Worm (Caenorhabditis elegans) whole organism, L1 larva: Measurements from ENCODE around the gene ZC262.4.
A peak's percentile ranks its signal among the peaks of the same experiment; 100 is the strongest.
"Not testable (repeated sequence)": the region's sequence is repeated elsewhere in the genome, so short reads cannot be mapped to it uniquely, and the experiment has no call there.

ENCODE experiments used
- C04F5.9 ChIP-seq: sonication (generic microtip); optimal IDR thresholded peaks from 2 replicates; lab custom pipeline; 2016; ENCODE audit warnings: missing genetic modification characterization, missing compliant biosample characterization
- F16B12.6 ChIP-seq: fragments of 150-350 bp; optimal IDR thresholded peaks from 2 replicates; lab custom pipeline; 2014; ENCODE audit warnings: missing biosample characterization, missing genetic modification characterization
- Y116A8C.19 ChIP-seq: sonication (generic microtip); optimal IDR thresholded peaks from 2 replicates; lab custom pipeline; 2016; ENCODE audit warnings: missing compliant biosample characterization, missing genetic modification characterization, borderline replicate concordance
- ama-1 ChIP-seq: fragments of 150-350 bp; optimal IDR thresholded peaks from 2 replicates; lab custom pipeline; 2014
- blmp-1 ChIP-seq: fragments of 150-350 bp; optimal IDR thresholded peaks from 2 replicates; lab custom pipeline; 2014; ENCODE audit warnings: missing biosample characterization, missing genetic modification characterization
- ceh-8 ChIP-seq: fragments of 200-800 bp; sonication (Bioruptor generic); optimal IDR thresholded peaks from 2 replicates; lab custom pipeline; 2018; ENCODE audit warnings: mild to moderate bottlenecking, missing genetic modification characterization, moderate library complexity, missing compliant biosample characterization
- ceh-82 ChIP-seq, 3 experiments: fragments of 150-350 bp in 1 of 3; sonication (generic microtip) in 2 of 3; optimal IDR thresholded peaks; 2 replicates each; lab custom pipeline; 2014 to 2017; ENCODE audit warnings: missing biosample characterization in 3 of 3, missing genetic modification characterization in 3 of 3
- ceh-88 ChIP-seq: fragments of 200-800 bp; sonication (Bioruptor generic); IDR thresholded peaks from 2 replicates; pipeline ENCODE4 v1.3.6; 2022; ENCODE audit warnings: missing genetic modification characterization, missing compliant biosample characterization
- ceh-90 ChIP-seq: sonication (generic microtip); optimal IDR thresholded peaks from 2 replicates; lab custom pipeline; 2016; ENCODE audit warnings: missing genetic modification characterization, missing compliant biosample characterization
- efl-3 ChIP-seq: fragments of 200-800 bp; sonication (Bioruptor generic); optimal IDR thresholded peaks from 2 replicates; lab custom pipeline; 2018; ENCODE audit warnings: mild to moderate bottlenecking, missing genetic modification characterization, missing compliant biosample characterization
- egl-13 ChIP-seq: sonication (generic microtip); optimal IDR thresholded peaks from 2 replicates; lab custom pipeline; 2016; ENCODE audit warnings: missing genotype, missing genetic modification reagents, missing genetic modification characterization, missing compliant biosample characterization
- elt-3 ChIP-seq, 6 experiments: fragments of 150-350 bp in 1 of 6; sonication (generic microtip); optimal IDR thresholded peaks; 2 replicates each; lab custom pipeline; 2017 to 2018; ENCODE audit warnings: missing biosample characterization in 6 of 6, missing genetic modification characterization in 6 of 6, inconsistent platforms in 1 of 6
- grh-1 ChIP-seq: fragments of 200-800 bp; sonication (Bioruptor generic); IDR thresholded peaks from 2 replicates; pipeline ENCODE4 v1.3.6; 2022; ENCODE audit warnings: missing genetic modification reagents, missing genetic modification characterization, missing compliant biosample characterization
- hpl-2 ChIP-seq: fragments of 150-350 bp; optimal IDR thresholded peaks from 2 replicates; lab custom pipeline; 2014; ENCODE audit warnings: missing biosample characterization, missing genetic modification reagents, missing genetic modification characterization
- isw-1 ChIP-seq: fragments of 200-800 bp; sonication (Bioruptor generic); IDR thresholded peaks from 2 replicates; pipeline ENCODE4 v1.3.6; 2022; ENCODE audit warnings: missing genetic modification characterization, missing compliant biosample characterization
- jun-1 ChIP-seq: fragments of 150-350 bp; optimal IDR thresholded peaks from 2 replicates; lab custom pipeline; 2014; ENCODE audit warnings: missing biosample characterization, missing genetic modification reagents, missing genetic modification characterization
- lin-13 ChIP-seq: fragments of 150-350 bp; optimal IDR thresholded peaks from 2 replicates; lab custom pipeline; 2014; ENCODE audit warnings: missing biosample characterization, missing genetic modification reagents, missing genetic modification characterization
- lin-14 ChIP-seq: fragments of 200-800 bp; sonication (Bioruptor generic); optimal IDR thresholded peaks from 2 replicates; lab custom pipeline; 2018; ENCODE audit warnings: mild to moderate bottlenecking, missing genetic modification characterization, moderate library complexity, missing compliant biosample characterization
- lin-15B ChIP-seq: fragments of 150-350 bp; sonication (generic microtip); optimal IDR thresholded peaks from 3 replicates; lab custom pipeline; 2014; ENCODE audit warnings: missing biosample characterization, missing genetic modification characterization
- lin-39 ChIP-seq: fragments of 150-350 bp; optimal IDR thresholded peaks from 2 replicates; lab custom pipeline; 2014; ENCODE audit warnings: missing biosample characterization, missing genetic modification reagents, missing genetic modification characterization
- mdl-1 ChIP-seq, 2 experiments: fragments of 150-350 bp; optimal IDR thresholded peaks; 2 replicates each; lab custom pipeline; 2014 to 2017; ENCODE audit warnings: missing biosample characterization in 2 of 2, missing genetic modification characterization in 2 of 2, inconsistent platforms in 1 of 2
- mef-2 ChIP-seq: fragments of 150-350 bp; optimal IDR thresholded peaks from 2 replicates; lab custom pipeline; 2014; ENCODE audit warnings: missing biosample characterization, missing genetic modification characterization
- nhr-11 ChIP-seq: fragments of 150-350 bp; optimal IDR thresholded peaks from 2 replicates; lab custom pipeline; 2014; ENCODE audit warnings: missing biosample characterization, missing genetic modification characterization
- nhr-20 ChIP-seq: sonication (generic microtip); optimal IDR thresholded peaks from 2 replicates; lab custom pipeline; 2016; ENCODE audit warnings: mild to moderate bottlenecking, missing genetic modification characterization, missing compliant biosample characterization
- nhr-237 ChIP-seq: fragments of 150-350 bp; optimal IDR thresholded peaks from 2 replicates; lab custom pipeline; 2014; ENCODE audit warnings: missing biosample characterization, missing genetic modification characterization
- nhr-28 ChIP-seq: fragments of 150-350 bp; optimal IDR thresholded peaks from 2 replicates; lab custom pipeline; 2014; ENCODE audit warnings: missing biosample characterization, missing genetic modification characterization
- nhr-76 ChIP-seq: sonication (generic microtip); optimal IDR thresholded peaks from 2 replicates; lab custom pipeline; 2017; ENCODE audit warnings: missing biosample characterization, missing genetic modification characterization
- nhr-77 ChIP-seq: fragments of 150-350 bp; optimal IDR thresholded peaks from 2 replicates; lab custom pipeline; 2014; ENCODE audit warnings: missing biosample characterization, missing genetic modification characterization
- nhr-90 ChIP-seq: sonication (generic microtip); optimal IDR thresholded peaks from 2 replicates; lab custom pipeline; 2016; ENCODE audit warnings: mild to moderate bottlenecking, missing genetic modification characterization, missing compliant biosample characterization; ENCODE audit not compliant: poor library complexity
- pqm-1 ChIP-seq: sonication (generic microtip); optimal IDR thresholded peaks from 3 replicates; lab custom pipeline; 2017; ENCODE audit warnings: missing biosample characterization, missing genetic modification characterization
- skn-1 ChIP-seq: fragments of 150-350 bp; optimal IDR thresholded peaks from 2 replicates; lab custom pipeline; 2014; ENCODE audit warnings: missing biosample characterization, missing genetic modification characterization
- snu-23 ChIP-seq: sonication (generic microtip); optimal IDR thresholded peaks from 2 replicates; lab custom pipeline; 2016; ENCODE audit warnings: missing genetic modification characterization, missing compliant biosample characterization
- sox-4 ChIP-seq: sonication (generic microtip); optimal IDR thresholded peaks from 2 replicates; lab custom pipeline; 2016; ENCODE audit warnings: missing genetic modification characterization, missing compliant biosample characterization
- sptf-1 ChIP-seq: fragments of 150-350 bp; optimal IDR thresholded peaks from 2 replicates; lab custom pipeline; 2014; ENCODE audit warnings: missing biosample characterization, missing genetic modification characterization
- swsn-7 ChIP-seq: sonication (generic microtip); optimal IDR thresholded peaks from 2 replicates; lab custom pipeline; 2016; ENCODE audit warnings: missing genetic modification characterization, missing compliant biosample characterization
- tbx-2 ChIP-seq: sonication (generic microtip); optimal IDR thresholded peaks from 2 replicates; lab custom pipeline; 2016; ENCODE audit warnings: missing genetic modification characterization, missing compliant biosample characterization
- unc-30 ChIP-seq: sonication (generic microtip); optimal IDR thresholded peaks from 2 replicates; lab custom pipeline; 2017; ENCODE audit warnings: missing biosample characterization, missing genetic modification characterization
- unc-62 ChIP-seq: fragments of 150-350 bp; optimal IDR thresholded peaks from 2 replicates; lab custom pipeline; 2014; ENCODE audit warnings: missing biosample characterization, missing genetic modification reagents, missing genetic modification characterization
- unc-98 ChIP-seq: fragments of 200-800 bp; sonication (Bioruptor generic); IDR thresholded peaks from 2 replicates; pipeline ENCODE4 v1.3.6; 2022; ENCODE audit warnings: missing genetic modification characterization, missing compliant biosample characterization
- vab-15 ChIP-seq: sonication (generic microtip); optimal IDR thresholded peaks from 2 replicates; lab custom pipeline; 2017; ENCODE audit warnings: missing genotype, mild to moderate bottlenecking, missing genetic modification characterization, missing compliant biosample characterization
- xbp-1 ChIP-seq: sonication (generic microtip); optimal IDR thresholded peaks from 2 replicates; lab custom pipeline; 2016; ENCODE audit warnings: missing genetic modification characterization, missing compliant biosample characterization
- zag-1 ChIP-seq: fragments of 150-350 bp; optimal IDR thresholded peaks from 2 replicates; lab custom pipeline; 2014; ENCODE audit warnings: missing biosample characterization, missing genetic modification characterization
- ztf-4 ChIP-seq: fragments of 150-350 bp; optimal IDR thresholded peaks from 2 replicates; lab custom pipeline; 2014; ENCODE audit warnings: missing biosample characterization, missing genetic modification characterization

Gene ZC262.4

ce11 chrIII:8354644-8355461 lies 20.5 kb upstream of the ZC262.4 start, which contains the start of gene unc-116 (continued):
- TF ChIP-seq ama-1: no peak
- TF ChIP-seq tbx-2 (tag; lab: Kevin White, UChicago): no peak
- TF ChIP-seq grh-1 (GFP tag; lab: Robert Waterston, UW): no peak
- no peak for TF ChIP-seq nhr-77 (tag; lab: Kevin White, UChicago)
- TF ChIP-seq C04F5.9 (tag; lab: Kevin White, UChicago): no peak
- TF ChIP-seq vab-15: no peak
- TF ChIP-seq lin-13 (GFP tag; lab: Kevin White, UChicago): peak; percentile 7
- peak; percentile 26 for TF ChIP-seq egl-13
- no peak for TF ChIP-seq xbp-1 (tag; lab: Kevin White, UChicago)
- TF ChIP-seq elt-3 (tag; optimal IDR thresholded peaks at IDR 0.05; lab: Kevin White, UChicago): peak in 1 of 6 experiments; percentile 13
- no peak for TF ChIP-seq sox-4 (tag; lab: Kevin White, UChicago)
- peak; percentile 54 for TF ChIP-seq ztf-4
- TF ChIP-seq nhr-90 (tag; lab: Kevin White, UChicago): no peak
- TF ChIP-seq isw-1 (GFP tag; lab: Robert Waterston, UW): peak; percentile 43; the same call in 1 of the 2 replicates
- TF ChIP-seq skn-1: peak; percentile 94
- TF ChIP-seq ceh-82 (tag; optimal IDR thresholded peaks at IDR 0.05; lab: Kevin White, UChicago): peak; percentile 50 to 72 (median 58)
- TF ChIP-seq ceh-90 (tag; lab: Kevin White, UChicago): no peak
- TF ChIP-seq unc-62: no peak
- no peak for TF ChIP-seq unc-30 (tag; lab: Kevin White, UChicago)
- TF ChIP-seq lin-14 (GFP tag; lab: Kevin White, UChicago): peak; percentile 75
- no peak for TF ChIP-seq nhr-11
- peak; percentile 49 for TF ChIP-seq hpl-2
- TF ChIP-seq, all 84 proteins: peak for 33

- not testable (repeated sequence) for TF ChIP-seq nhr-76, lin-15B, jun-1 (tag; lab: Kevin White, UChicago)
These were observed 13.5 kb upstream of the ZC262.4 start, which contains the start of gene clc-29 for ce11 chrIII:8347822-8348221. Gene clc-29 (minus strand): TSS chrIII:8347922.

ce11 chrIII:8344283-8344682 lies 10.0 kb upstream of the ZC262.4 start, which contains the start of gene ZC262.7:
Gene ZC262.7 (minus strand): TSS chrIII:8344336.
- TF ChIP-seq isw-1 (GFP tag; lab: Robert Waterston, UW); sptf-1; nhr-28 (tag; lab: Kevin White, UChicago): not testable (repeated sequence)
- TF ChIP-seq, all 84 proteins: peak for 0; not testable (repeated sequence) for 84

- TF ChIP-seq ceh-8 (GFP tag; lab: Kevin White, UChicago); grh-1 (GFP tag; lab: Robert Waterston, UW); efl-3 (GFP tag; lab: Kevin White, UChicago): not testable (repeated sequence)
These were observed 5.0 kb upstream of the ZC262.4 start, which contains the start of gene clc-28 for ce11 chrIII:8339372-8339771. Gene clc-28 (minus strand): TSS chrIII:8339472.

ce11 chrIII:8331779-8332178 lies 2.6 kb downstream of the ZC262.4 start, which contains the start of the genes mrps-18A and ZC262.2:
Gene mrps-18A (minus strand): TSS chrIII:8331919.
Gene ZC262.2 (plus strand): TSS chrIII:8332062.
- TF ChIP-seq unc-98: no peak
- no peak for TF ChIP-seq ceh-8 (GFP tag; lab: Kevin White, UChicago)
- no peak for TF ChIP-seq swsn-7 (tag; lab: Kevin White, UChicago)
- TF ChIP-seq xbp-1 (tag; lab: Kevin White, UChicago): no peak
- no peak for TF ChIP-seq ceh-88 (GFP tag; lab: Robert Waterston, UW)
- TF ChIP-seq nhr-20 (tag; lab: Kevin White, UChicago): no peak
- no peak for TF ChIP-seq mef-2 (tag; lab: Kevin White, UChicago)
- TF ChIP-seq egl-13: no peak
- no peak for TF ChIP-seq pqm-1
- TF ChIP-seq efl-3 (GFP tag; lab: Kevin White, UChicago): no peak
- TF ChIP-seq zag-1 (tag; lab: Kevin White, UChicago): no peak
- no peak for TF ChIP-seq lin-14 (GFP tag; lab: Kevin White, UChicago)
- no peak for TF ChIP-seq lin-39
- no peak for TF ChIP-seq ztf-4
- no peak for TF ChIP-seq sptf-1
- no peak for TF ChIP-seq ceh-90 (tag; lab: Kevin White, UChicago)
- peak in 1 of 3 experiments; percentile 28 for TF ChIP-seq ceh-82 (tag; optimal IDR thresholded peaks at IDR 0.05; lab: Kevin White, UChicago)
- TF ChIP-seq hpl-2: no peak
- TF ChIP-seq mdl-1 (tag; optimal IDR thresholded peaks at IDR 0.05; lab: Kevin White, UChicago): no peak
- TF ChIP-seq nhr-237 (tag; lab: Kevin White, UChicago): no peak
- TF ChIP-seq nhr-77 (tag; lab: Kevin White, UChicago): no peak
- TF ChIP-seq blmp-1 (tag; lab: Kevin White, UChicago): peak; percentile 14
- TF ChIP-seq Y116A8C.19: no peak
- TF ChIP-seq snu-23 (GFP tag; lab: Kevin White, UChicago): peak; percentile 45
- TF ChIP-seq F16B12.6 (tag; lab: Kevin White, UChicago): peak; percentile 83
